Fruit fly (Drosophila melanogaster) S2 (cell line): ENCODE measurements around the gene Srr.

ENCODE experiments used
- CG8478 ChIP-seq: fragments of >200 bp; optimal IDR thresholded peaks from 2 replicates; lab custom pipeline; 2018
- CTCF ChIP-seq, 2 experiments: fragments of >200 bp; optimal IDR thresholded peaks; 2 replicates each; lab custom pipeline; 2018

DNA sequence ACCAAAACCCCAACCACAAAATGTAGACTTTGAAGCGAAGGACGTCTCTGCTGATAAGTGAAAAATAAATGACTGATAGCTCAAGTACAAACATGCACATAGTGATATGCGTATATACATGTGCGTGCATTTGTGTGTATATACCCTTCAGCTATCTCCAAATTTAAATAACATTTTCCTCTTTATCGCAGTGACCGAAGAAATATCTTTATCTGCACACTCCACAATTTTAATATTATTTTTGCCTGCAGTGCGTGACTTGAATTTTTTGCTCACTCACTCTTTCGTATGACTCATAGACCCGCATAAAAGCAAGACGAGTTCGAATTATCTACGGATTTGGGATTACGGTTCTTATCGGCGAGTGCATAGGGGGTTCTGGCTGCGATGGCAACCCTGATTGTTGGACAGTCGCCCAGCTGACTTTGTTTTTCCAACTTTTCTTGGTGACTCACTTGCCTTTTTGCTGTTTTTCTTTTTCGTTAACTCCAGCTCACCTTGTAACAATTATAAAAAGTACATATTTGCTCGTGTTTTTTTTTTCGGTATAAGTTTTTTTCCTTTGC, 22.1 kb upstream of the Srr start:
- TF ChIP-seq CG8478 (lab: Kevin White, UChicago), result no peak
- TF ChIP-seq CTCF (optimal IDR thresholded peaks at IDR 0.05; lab: Kevin White, UChicago), result no peak
